Worm (Caenorhabditis elegans) whole organism, L2 larva: ENCODE data around the gene wago-5.

Experiments
- aly-2 ChIP-seq: fragments of 150-350 bp; optimal IDR thresholded peaks from 2 replicates; lab custom pipeline; 2014; ENCODE audit warnings: missing biosample characterization, missing genetic modification characterization
- lin-39 ChIP-seq: fragments of 150-350 bp; optimal IDR thresholded peaks from 2 replicates; lab custom pipeline; 2014; ENCODE audit warnings: missing biosample characterization, missing genetic modification reagents, missing genetic modification characterization
- nhr-11 ChIP-seq: fragments of 150-350 bp; optimal IDR thresholded peaks from 2 replicates; lab custom pipeline; 2014; ENCODE audit warnings: missing biosample characterization, missing genetic modification characterization
- nhr-21 ChIP-seq: fragments of 150-350 bp; optimal IDR thresholded peaks from 2 replicates; lab custom pipeline; 2014; ENCODE audit warnings: missing biosample characterization, missing genetic modification characterization
- skn-1 ChIP-seq: sonication (generic microtip); optimal IDR thresholded peaks from 2 replicates; lab custom pipeline; 2017; ENCODE audit warnings: missing biosample characterization, missing genetic modification characterization

DNA sequence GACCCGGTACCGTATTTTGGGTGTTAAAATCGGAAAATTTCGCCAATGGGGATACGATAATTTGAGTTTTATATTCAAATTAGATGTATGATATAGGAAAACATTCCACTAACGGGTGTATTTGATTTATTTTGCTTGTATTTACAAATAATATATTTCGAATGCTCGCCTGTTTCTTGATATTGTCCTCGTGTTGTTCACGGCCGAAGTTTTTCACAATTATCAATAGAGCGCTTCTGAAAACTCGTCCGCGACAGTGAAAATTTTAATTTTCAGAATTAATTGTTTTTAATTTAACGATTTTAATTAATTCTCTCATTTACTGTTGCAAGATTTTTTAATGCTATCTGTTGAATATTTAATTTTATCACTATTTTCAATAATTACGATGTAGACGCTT lies 4.4 kb upstream of the wago-5 start:
- TF ChIP-seq lin-39 (tag; lab: Kevin White, UChicago) (no peak), aly-2 (no peak), nhr-11 (tag; lab: Kevin White, UChicago) (no peak), nhr-21 (tag; lab: Kevin White, UChicago) (no peak), skn-1 (tag; lab: Kevin White, UChicago) (no peak)
